Worm (Caenorhabditis elegans): Measurements from ENCODE around the gene H06I04.6.

The H06I04.6 gene

DNA sequence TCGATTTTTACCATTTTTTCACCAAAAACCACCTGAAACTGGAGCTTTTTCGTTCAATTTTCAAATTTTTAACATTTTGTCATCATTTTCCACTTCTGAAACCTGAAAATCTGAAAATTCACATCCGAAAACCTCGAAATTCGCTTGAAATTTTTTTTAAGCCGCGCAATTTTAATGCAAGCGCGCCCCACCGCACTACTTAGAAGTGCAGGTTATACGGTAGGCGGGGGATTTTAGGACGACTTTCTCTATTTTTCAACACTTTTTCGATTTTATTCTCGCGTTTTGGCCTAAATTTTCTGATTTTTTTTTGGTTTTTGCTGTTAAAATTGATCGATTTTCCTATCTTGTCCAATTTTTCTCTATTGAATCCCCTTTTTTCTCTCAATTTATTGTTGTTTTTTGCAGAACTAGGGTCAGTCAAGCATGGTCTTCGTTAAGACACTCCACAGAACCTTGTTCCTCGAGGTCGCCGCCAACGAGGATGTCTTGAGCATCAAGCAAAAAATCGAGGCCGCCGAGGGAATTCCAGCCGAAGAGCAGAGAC is 3.8 kb upstream of the H06I04.6 start, which contains the start of gene ubl-1:
ubl-1 (plus strand) TSS at position 402 of the 547 bp plus-strand sequence.
- no peak for TF ChIP-seq ztf-11 (tag; optimal IDR thresholded peaks at IDR 0.05)
- TF ChIP-seq F13H6.1 (tag; optimal IDR thresholded peaks at IDR 0.05) = peak; percentile 70
- TF ChIP-seq fos-1 (tag; optimal IDR thresholded peaks at IDR 0.05) = peak; percentile 77
- peak; percentile 85 for TF ChIP-seq crh-2 (tag; optimal IDR thresholded peaks at IDR 0.05)
- peak; percentile 25 for TF ChIP-seq mab-5 (tag; optimal IDR thresholded peaks at IDR 0.05)
- TF ChIP-seq mbf-1 (tag; optimal IDR thresholded peaks at IDR 0.05) = no peak
- TF ChIP-seq unc-39 (tag; optimal IDR thresholded peaks at IDR 0.05) = no peak
- TF ChIP-seq lsy-2 (tag; optimal IDR thresholded peaks at IDR 0.05) = peak; percentile 95 to 99
- TF ChIP-seq lin-39 (tag; optimal IDR thresholded peaks at IDR 0.05) = no peak
- TF ChIP-seq ceh-16 (tag; optimal IDR thresholded peaks at IDR 0.05) = peak; percentile 55
- peak; percentile 89 for TF ChIP-seq nhr-129 (tag; optimal IDR thresholded peaks at IDR 0.05)
- no peak for TF ChIP-seq unc-62 (GFP tag; optimal IDR thresholded peaks at IDR 0.05)
- peak; percentile 40 for TF ChIP-seq sem-4 (tag; optimal IDR thresholded peaks at IDR 0.05)
- peak; percentile 93 for TF ChIP-seq C34F6.9 (tag; optimal IDR thresholded peaks at IDR 0.05)
- no peak for TF ChIP-seq sma-9 (GFP tag; optimal IDR thresholded peaks at IDR 0.05)
- no peak for TF ChIP-seq sma-9 (tag; optimal IDR thresholded peaks at IDR 0.05)
- no peak for TF ChIP-seq Y55F3AM.14 (GFP tag; optimal IDR thresholded peaks at IDR 0.05)
- no peak for TF ChIP-seq dmd-4 (tag; optimal IDR thresholded peaks at IDR 0.05)
- no peak for TF ChIP-seq zag-1 (tag; optimal IDR thresholded peaks at IDR 0.05)
- peak; percentile 34 for TF ChIP-seq ceh-82 (tag; optimal IDR thresholded peaks at IDR 0.05)
- peak; percentile 87 for TF ChIP-seq nhr-25 (tag; optimal IDR thresholded peaks at IDR 0.05)
- no peak for TF ChIP-seq nhr-23 (tag; optimal IDR thresholded peaks at IDR 0.05)
- TF ChIP-seq snpc-4 (tag; optimal IDR thresholded peaks at IDR 0.05) = peak; percentile 49
- no peak for TF ChIP-seq mdl-1 (tag; optimal IDR thresholded peaks at IDR 0.05)
- peak; percentile 79 for TF ChIP-seq blmp-1 (tag; optimal IDR thresholded peaks at IDR 0.05; ENCODE audit: insufficient read depth)
- no peak for TF ChIP-seq elt-3 (tag; optimal IDR thresholded peaks at IDR 0.05)
- peak; percentile 60 for TF ChIP-seq egl-27 (tag; optimal IDR thresholded peaks at IDR 0.05)
- TF ChIP-seq ztf-4 (tag; optimal IDR thresholded peaks at IDR 0.05) = peak; percentile 63
- TF ChIP-seq ama-1 (optimal IDR thresholded peaks at IDR 0.05) = peak; percentile 75
- TF ChIP-seq ZK546.5 (tag; optimal IDR thresholded peaks at IDR 0.05) = peak; percentile 97
- TF ChIP-seq nhr-77 (tag; optimal IDR thresholded peaks at IDR 0.05) = peak; percentile 35
- peak; percentile 74 for TF ChIP-seq sma-3 (GFP tag; optimal IDR thresholded peaks at IDR 0.05)
- peak; percentile 32 for TF ChIP-seq nhr-10 (tag; optimal IDR thresholded peaks at IDR 0.05)
- TF ChIP-seq R02D3.7 (tag; optimal IDR thresholded peaks at IDR 0.05) = peak; percentile 16
- peak; percentile 17 for TF ChIP-seq nhr-237 (tag; optimal IDR thresholded peaks at IDR 0.05)
- TF ChIP-seq nhr-6 (tag; optimal IDR thresholded peaks at IDR 0.05) = peak; percentile 51
- peak; percentile 95 for TF ChIP-seq lin-13 (GFP tag; optimal IDR thresholded peaks at IDR 0.05)
- no peak for TF ChIP-seq nhr-12 (tag; optimal IDR thresholded peaks at IDR 0.05)
- TF ChIP-seq peb-1 (tag; optimal IDR thresholded peaks at IDR 0.05) = no peak
- TF ChIP-seq elt-1 (tag; optimal IDR thresholded peaks at IDR 0.05) = no peak
- peak; percentile 86 for TF ChIP-seq gmeb-1 (tag; optimal IDR thresholded peaks at IDR 0.05)
- TF ChIP-seq nhr-11 (tag; optimal IDR thresholded peaks at IDR 0.05) = no peak
- TF ChIP-seq nhr-21 (tag; optimal IDR thresholded peaks at IDR 0.05) = peak; percentile 75
- TF ChIP-seq unc-55 (GFP tag; optimal IDR thresholded peaks at IDR 0.05) = peak; percentile 97
- TF ChIP-seq skn-1 (tag; optimal IDR thresholded peaks at IDR 0.05) = no peak
- TF ChIP-seq alr-1 (tag; optimal IDR thresholded peaks at IDR 0.05) = no peak
- TF ChIP-seq ztf-1 (GFP tag; conservative IDR thresholded peaks at IDR 0.05) = no peak
- peak; percentile 82 for TF ChIP-seq lin-11 (tag; optimal IDR thresholded peaks at IDR 0.05)
- no peak for TF ChIP-seq aly-2 (tag; optimal IDR thresholded peaks at IDR 0.05)

Data from whole organism, L2 larva.